Worm (Caenorhabditis elegans) whole organism, mixed stage, embryonic: ENCODE measurements around the gene ttr-18.

Experiments used
- M03D4.4 ChIP-seq: sonication (generic microtip); optimal IDR thresholded peaks from 2 replicates; lab custom pipeline; 2017; ENCODE audit warnings: mild to moderate bottlenecking, missing genetic modification characterization, missing compliant biosample characterization
- bed-3 ChIP-seq: fragments of 200-800 bp; sonication (Bioruptor generic); optimal IDR thresholded peaks from 3 replicates; lab custom pipeline; 2018; ENCODE audit warnings: mild to moderate bottlenecking, missing genetic modification characterization, moderate library complexity, missing compliant biosample characterization
- ceh-39 ChIP-seq: fragments of 150-350 bp; optimal IDR thresholded peaks from 2 replicates; lab custom pipeline; 2014; ENCODE audit warnings: missing biosample characterization, missing genetic modification characterization
- ceh-43 ChIP-seq: fragments of 200-800 bp; sonication (Bioruptor generic); optimal IDR thresholded peaks from 2 replicates; lab custom pipeline; 2018; ENCODE audit warnings: mild to moderate bottlenecking, missing genetic modification characterization, moderate library complexity, missing compliant biosample characterization
- ceh-83 ChIP-seq: fragments of 200-800 bp; sonication (Bioruptor generic); optimal IDR thresholded peaks from 2 replicates; lab custom pipeline; 2018; ENCODE audit warnings: mild to moderate bottlenecking, missing genetic modification characterization, missing compliant biosample characterization
- ces-1 ChIP-seq: fragments of 150-350 bp; optimal IDR thresholded peaks from 2 replicates; lab custom pipeline; 2014; ENCODE audit warnings: missing biosample characterization, missing genetic modification reagents, missing genetic modification characterization
- cnd-1 ChIP-seq: fragments of 200-800 bp; sonication (Bioruptor generic); optimal IDR thresholded peaks from 2 replicates; lab custom pipeline; 2018; ENCODE audit warnings: mild to moderate bottlenecking, missing genetic modification characterization, missing compliant biosample characterization
- drap-1 ChIP-seq: fragments of 200-800 bp; sonication (Bioruptor generic); optimal IDR thresholded peaks from 3 replicates; lab custom pipeline; 2018; ENCODE audit warnings: mild to moderate bottlenecking, missing genetic modification characterization, missing compliant biosample characterization
- elt-1 ChIP-seq: sonication (generic microtip); optimal IDR thresholded peaks from 2 replicates; lab custom pipeline; 2017; ENCODE audit warnings: missing genetic modification characterization, mild to moderate bottlenecking, missing compliant biosample characterization, antibody characterized with exemption, moderate library complexity, borderline replicate concordance; ENCODE audit not compliant: insufficient read depth
- elt-3 ChIP-seq: fragments of 150-350 bp; optimal IDR thresholded peaks from 2 replicates; lab custom pipeline; 2014; ENCODE audit warnings: missing biosample characterization, missing genetic modification characterization
- flh-1 ChIP-seq: fragments of 200-800 bp; sonication (Bioruptor generic); optimal IDR thresholded peaks from 2 replicates; lab custom pipeline; 2018; ENCODE audit warnings: mild to moderate bottlenecking, missing genetic modification characterization, moderate library complexity, missing compliant biosample characterization
- ham-2 ChIP-seq: fragments of 200-800 bp; sonication (Bioruptor generic); optimal IDR thresholded peaks from 2 replicates; lab custom pipeline; 2018; ENCODE audit warnings: mild to moderate bottlenecking, missing genetic modification characterization, missing compliant biosample characterization
- hlh-1 ChIP-seq: fragments of 150-350 bp; optimal IDR thresholded peaks from 2 replicates; lab custom pipeline; 2014; ENCODE audit warnings: missing biosample characterization, missing genetic modification reagents, missing genetic modification characterization
- lin-13 ChIP-seq: fragments of 150-350 bp; optimal IDR thresholded peaks from 2 replicates; lab custom pipeline; 2014; ENCODE audit warnings: missing biosample characterization, missing genetic modification characterization
- lin-32 ChIP-seq: fragments of 200-800 bp; sonication (Bioruptor generic); optimal IDR thresholded peaks from 2 replicates; lab custom pipeline; 2018; ENCODE audit warnings: mild to moderate bottlenecking, missing genetic modification characterization, missing compliant biosample characterization
- lsy-2 ChIP-seq: fragments of 150-350 bp; optimal IDR thresholded peaks from 2 replicates; lab custom pipeline; 2014; ENCODE audit warnings: missing biosample characterization, missing genetic modification characterization
- mep-1 ChIP-seq: fragments of 150-350 bp; optimal IDR thresholded peaks from 2 replicates; lab custom pipeline; 2017; ENCODE audit warnings: missing biosample characterization, missing genetic modification reagents, missing genetic modification characterization, inconsistent platforms
- mls-2 ChIP-seq: sonication (generic microtip); optimal IDR thresholded peaks from 2 replicates; lab custom pipeline; 2016; ENCODE audit warnings: mild to moderate bottlenecking, missing genetic modification characterization, moderate library complexity, missing compliant biosample characterization
- nhr-12 ChIP-seq: fragments of 150-350 bp; optimal IDR thresholded peaks from 2 replicates; lab custom pipeline; 2014; ENCODE audit warnings: missing biosample characterization, missing genetic modification characterization
- nhr-2 ChIP-seq: fragments of 150-350 bp; optimal IDR thresholded peaks from 2 replicates; lab custom pipeline; 2014; ENCODE audit warnings: missing biosample characterization, missing genetic modification characterization
- nhr-237 ChIP-seq: fragments of 150-350 bp; optimal IDR thresholded peaks from 2 replicates; lab custom pipeline; 2014; ENCODE audit warnings: missing biosample characterization, missing genetic modification characterization
- nhr-28 ChIP-seq: fragments of 150-350 bp; optimal IDR thresholded peaks from 2 replicates; lab custom pipeline; 2014; ENCODE audit warnings: missing biosample characterization, missing genetic modification characterization
- nhr-76 ChIP-seq: sonication (generic microtip); optimal IDR thresholded peaks from 2 replicates; lab custom pipeline; 2017; ENCODE audit warnings: missing biosample characterization, missing genetic modification characterization
- pha-4 ChIP-seq: fragments of 150-350 bp; optimal IDR thresholded peaks from 2 replicates; lab custom pipeline; 2018; ENCODE audit warnings: missing biosample characterization, missing genetic modification reagents, missing genetic modification characterization
- snpc-4 ChIP-seq: fragments of 150-350 bp; optimal IDR thresholded peaks from 2 replicates; lab custom pipeline; 2014; ENCODE audit warnings: missing biosample characterization, missing genetic modification characterization
- sptf-1 ChIP-seq: sonication (generic microtip); optimal IDR thresholded peaks from 2 replicates; lab custom pipeline; 2017; ENCODE audit warnings: mild to moderate bottlenecking, missing genetic modification characterization, moderate library complexity, missing compliant biosample characterization
- unc-120 ChIP-seq: sonication (generic microtip); optimal IDR thresholded peaks from 2 replicates; lab custom pipeline; 2017; ENCODE audit warnings: missing genetic modification characterization, missing compliant biosample characterization; ENCODE audit not compliant: poor library complexity, severe bottlenecking
- unc-39 ChIP-seq: fragments of 150-350 bp; optimal IDR thresholded peaks from 2 replicates; lab custom pipeline; 2014; ENCODE audit warnings: missing biosample characterization, missing genetic modification characterization
- unc-62 ChIP-seq: fragments of 150-350 bp; optimal IDR thresholded peaks from 2 replicates; lab custom pipeline; 2014; ENCODE audit warnings: missing biosample characterization, missing genetic modification reagents, missing genetic modification characterization
- zip-8 ChIP-seq: fragments of 150-350 bp; optimal IDR thresholded peaks from 2 replicates; lab custom pipeline; 2014; ENCODE audit warnings: missing biosample characterization, missing genetic modification characterization
- ztf-11 ChIP-seq: fragments of 150-350 bp; optimal IDR thresholded peaks from 2 replicates; lab custom pipeline; 2014; ENCODE audit warnings: missing biosample characterization, missing genetic modification characterization

ttr-18 gene

ce11 chrII:11479076-11479475, 7.5 kb downstream of the ttr-18 start, which contains the start of gene W02B12.12:
Gene W02B12.12, minus strand, starts transcription at chrII:11479176.
- no peak for TF ChIP-seq ham-2 (GFP tag; lab: Kevin White, UChicago)
- TF ChIP-seq elt-3 (tag; lab: Kevin White, UChicago): no peak

- TF ChIP-seq ceh-39 (tag; lab: Kevin White, UChicago) (no peak), nhr-12 (no peak), zip-8 (no peak), elt-1 (tag; lab: Kevin White, UChicago) (no peak), mep-1 (tag; lab: Kevin White, UChicago) (no peak), lsy-2 (tag; lab: Kevin White, UChicago) (no peak), unc-120 (tag; lab: Kevin White, UChicago) (no peak), mls-2 (no peak)
These were observed 10.1 kb downstream of the ttr-18 start, which contains the start of gene W02B12.16 for ce11 chrII:11476410-11476809. Gene W02B12.16, minus strand, starts transcription at chrII:11476510.

ce11 chrII:11473525-11474181, 12.9 kb downstream of the ttr-18 start, which contains the start of the genes metl-1 and W02B12.11:
Gene metl-1, minus strand, starts transcription at chrII:11473575.
Gene W02B12.11, plus strand, starts transcription at chrII:11473861.
- TF ChIP-seq bed-3 (GFP tag; lab: Kevin White, UChicago) (peak; percentile 19), lin-13 (peak; percentile 80), cnd-1 (peak; percentile 51), elt-1 (tag; lab: Kevin White, UChicago) (no peak), ceh-43 (GFP tag; lab: Kevin White, UChicago) (peak; percentile 67), unc-120 (tag; lab: Kevin White, UChicago) (peak; percentile 34), M03D4.4 (peak; percentile 70), sptf-1 (tag; lab: Kevin White, UChicago) (peak; percentile 81), elt-3 (tag; lab: Kevin White, UChicago) (no peak), nhr-2 (no peak), lsy-2 (tag; lab: Kevin White, UChicago) (peak; percentile 74), hlh-1 (tag; lab: Kevin White, UChicago) (no peak), mls-2 (peak; percentile 53), mep-1 (tag; lab: Kevin White, UChicago) (peak; percentile 89), nhr-28 (no peak), nhr-237 (tag; lab: Kevin White, UChicago) (peak; percentile 5), unc-39 (tag; lab: Kevin White, UChicago) (no peak), drap-1 (GFP tag; lab: Kevin White, UChicago) (peak; percentile 54), ces-1 (GFP tag; lab: Kevin White, UChicago) (peak; percentile 82), pha-4 (peak; percentile 69)
- TF ChIP-seq, all 35 proteins: peak for 14

- peak; percentile 7 for TF ChIP-seq elt-3 (tag; lab: Kevin White, UChicago)
- no peak for TF ChIP-seq ham-2 (GFP tag; lab: Kevin White, UChicago)
- no peak for TF ChIP-seq bed-3 (GFP tag; lab: Kevin White, UChicago)
- no peak for TF ChIP-seq flh-1
- TF ChIP-seq, all 35 proteins: peak for 1
These were observed 14.0 kb downstream of the ttr-18 start for ce11 chrII:11472542-11472941.

ce11 chrII:11471916-11472315, 14.6 kb downstream of the ttr-18 start, which contains the start of gene mfn-1:
Gene mfn-1, minus strand, starts transcription at chrII:11472016.
- TF ChIP-seq nhr-12 (no peak), drap-1 (GFP tag; lab: Kevin White, UChicago) (no peak), ceh-83 (GFP tag; lab: Kevin White, UChicago) (no peak), lin-32 (GFP tag; lab: Kevin White, UChicago) (no peak)
- TF ChIP-seq, all 35 proteins: peak for 0

- TF ChIP-seq M03D4.4 (no peak), ztf-11 (tag; lab: Kevin White, UChicago) (no peak), lsy-2 (tag; lab: Kevin White, UChicago) (no peak), bed-3 (GFP tag; lab: Kevin White, UChicago) (no peak), unc-120 (tag; lab: Kevin White, UChicago) (no peak), ceh-39 (tag; lab: Kevin White, UChicago) (no peak), cnd-1 (no peak), snpc-4 (tag; lab: Kevin White, UChicago) (no peak), ces-1 (GFP tag; lab: Kevin White, UChicago) (no peak), ceh-83 (GFP tag; lab: Kevin White, UChicago) (no peak), nhr-76 (no peak), lin-32 (GFP tag; lab: Kevin White, UChicago) (no peak), drap-1 (GFP tag; lab: Kevin White, UChicago) (no peak), nhr-2 (no peak), lin-13 (no peak), nhr-28 (no peak), mls-2 (no peak), unc-62 (GFP tag; lab: Kevin White, UChicago) (no peak)
- TF ChIP-seq, all 35 proteins: peak for 0
These were observed 16.9 kb downstream of the ttr-18 start, which contains the start of gene cisd-1 for ce11 chrII:11469574-11470108. Gene cisd-1, minus strand, starts transcription at chrII:11469624.
